Worm (Caenorhabditis elegans) whole organism, young adult: Measurements from ENCODE around the gene plg-1.

ENCODE experiments used
- B0019.2 ChIP-seq: fragments of 200-800 bp; sonication (Bioruptor generic); conservative IDR thresholded peaks from 2 replicates; pipeline ENCODE4 v1.3.6; 2022; ENCODE audit warnings: missing genetic modification reagents, missing genetic modification characterization, missing compliant biosample characterization
- B0035.1 ChIP-seq: sonication (generic microtip); optimal IDR thresholded peaks from 2 replicates; lab custom pipeline; 2016; ENCODE audit warnings: missing genetic modification characterization, mild to moderate bottlenecking, missing compliant biosample characterization, missing genotype, missing genetic modification reagents
- D2030.7 ChIP-seq: fragments of 200-800 bp; sonication (Bioruptor generic); IDR thresholded peaks from 2 replicates; pipeline ENCODE4 v1.3.6; 2022; ENCODE audit warnings: missing genetic modification reagents, missing genetic modification characterization, missing compliant biosample characterization
- F10E7.11 ChIP-seq: sonication (generic microtip); optimal IDR thresholded peaks from 2 replicates; lab custom pipeline; 2017; ENCODE audit warnings: mild to moderate bottlenecking, missing genetic modification characterization, moderate library complexity, missing compliant biosample characterization
- F23B12.7 ChIP-seq: sonication (generic microtip); optimal IDR thresholded peaks from 2 replicates; lab custom pipeline; 2017; ENCODE audit warnings: missing genetic modification characterization, mild to moderate bottlenecking, missing compliant biosample characterization, antibody characterized with exemption, moderate library complexity; ENCODE audit not compliant: insufficient read depth
- F33H1.4 ChIP-seq: fragments of 200-800 bp; sonication (Bioruptor generic); IDR thresholded peaks from 2 replicates; pipeline ENCODE4 v1.3.6; 2022; ENCODE audit warnings: missing genetic modification reagents, missing genetic modification characterization, missing compliant biosample characterization
- F37B4.10 ChIP-seq: fragments of 200-800 bp; sonication (Bioruptor generic); IDR thresholded peaks from 2 replicates; pipeline ENCODE4 v1.3.6; 2022; ENCODE audit warnings: missing genetic modification characterization, missing compliant biosample characterization
- F49E8.2 ChIP-seq: sonication (generic microtip); optimal IDR thresholded peaks from 3 replicates; lab custom pipeline; 2017; ENCODE audit warnings: missing genetic modification characterization, mild to moderate bottlenecking, missing compliant biosample characterization, antibody characterized with exemption, moderate library complexity; ENCODE audit not compliant: insufficient read depth
- F52B5.7 ChIP-seq: sonication (generic microtip); optimal IDR thresholded peaks from 2 replicates; lab custom pipeline; 2016; ENCODE audit warnings: mild to moderate bottlenecking, missing genetic modification characterization, missing compliant biosample characterization
- F57A8.1 ChIP-seq: fragments of 200-800 bp; sonication (Bioruptor generic); optimal IDR thresholded peaks from 2 replicates; lab custom pipeline; 2018; ENCODE audit warnings: mild to moderate bottlenecking, missing genetic modification characterization, moderate library complexity, missing compliant biosample characterization
- K11D2.4 ChIP-seq: fragments of 200-800 bp; sonication (Bioruptor generic); IDR thresholded peaks from 2 replicates; pipeline ENCODE4 v1.3.6; 2022; ENCODE audit warnings: missing genetic modification reagents, missing genetic modification characterization, missing compliant biosample characterization
- T07F8.4 ChIP-seq: sonication (generic microtip); optimal IDR thresholded peaks from 2 replicates; lab custom pipeline; 2016; ENCODE audit warnings: mild to moderate bottlenecking, missing genetic modification characterization, moderate library complexity, missing compliant biosample characterization
- T26A5.8 ChIP-seq: sonication (generic microtip); optimal IDR thresholded peaks from 2 replicates; lab custom pipeline; 2016; ENCODE audit warnings: missing genetic modification characterization, missing compliant biosample characterization
- Y79H2A.3 ChIP-seq: fragments of 200-800 bp; sonication (Bioruptor generic); conservative IDR thresholded peaks from 2 replicates; pipeline ENCODE4 v1.3.6; 2022; ENCODE audit warnings: missing genetic modification reagents, missing genetic modification characterization, missing compliant biosample characterization
- aptf-2 ChIP-seq: fragments of 200-800 bp; sonication (Bioruptor generic); conservative IDR thresholded peaks from 2 replicates; pipeline ENCODE4 v1.3.6; 2022; ENCODE audit warnings: missing genetic modification reagents, missing genetic modification characterization, missing compliant biosample characterization
- atf-7 ChIP-seq: sonication (generic microtip); optimal IDR thresholded peaks from 2 replicates; lab custom pipeline; 2017; ENCODE audit warnings: mild to moderate bottlenecking, missing genetic modification characterization, missing compliant biosample characterization
- attf-3 ChIP-seq: fragments of 200-800 bp; sonication (Bioruptor generic); conservative IDR thresholded peaks from 2 replicates; pipeline ENCODE4 v1.3.6; 2022; ENCODE audit warnings: missing genetic modification reagents, missing genetic modification characterization, missing compliant biosample characterization
- bed-1 ChIP-seq: fragments of 200-800 bp; sonication (Bioruptor generic); IDR thresholded peaks from 2 replicates; pipeline ENCODE4 v1.3.6; 2022; ENCODE audit warnings: missing genetic modification reagents, missing genetic modification characterization, missing compliant biosample characterization
- bed-2 ChIP-seq: fragments of 200-800 bp; sonication (Bioruptor generic); IDR thresholded peaks from 2 replicates; pipeline ENCODE4 v1.3.6; 2022; ENCODE audit warnings: missing genetic modification reagents, missing genetic modification characterization, missing compliant biosample characterization
- ccch-3 ChIP-seq: fragments of 200-800 bp; sonication (Bioruptor generic); optimal IDR thresholded peaks from 2 replicates; lab custom pipeline; 2018; ENCODE audit warnings: mild to moderate bottlenecking, missing genetic modification characterization, missing compliant biosample characterization
- ceh-100 ChIP-seq: fragments of 200-800 bp; sonication (Bioruptor generic); IDR thresholded peaks from 2 replicates; pipeline ENCODE4 v1.3.6; 2022; ENCODE audit warnings: missing genetic modification reagents, missing genetic modification characterization, missing compliant biosample characterization
- ceh-91 ChIP-seq: fragments of 200-800 bp; sonication (Bioruptor generic); IDR thresholded peaks from 2 replicates; pipeline ENCODE4 v1.3.6; 2022; ENCODE audit warnings: missing genetic modification reagents, missing genetic modification characterization, missing compliant biosample characterization
- dox-1 ChIP-seq: fragments of 200-800 bp; sonication (Bioruptor generic); IDR thresholded peaks from 2 replicates; pipeline ENCODE4 v1.3.6; 2022; ENCODE audit warnings: missing genetic modification reagents, missing genetic modification characterization, missing compliant biosample characterization
- dpl-1 ChIP-seq: fragments of 150-350 bp; optimal IDR thresholded peaks from 2 replicates; lab custom pipeline; 2014; ENCODE audit warnings: missing biosample characterization, missing genetic modification reagents, missing genetic modification characterization
- gei-17 ChIP-seq: fragments of 200-800 bp; sonication (Bioruptor generic); optimal IDR thresholded peaks from 2 replicates; lab custom pipeline; 2018; ENCODE audit warnings: mild to moderate bottlenecking, missing genetic modification characterization, missing compliant biosample characterization
- him-1 ChIP-seq: sonication (generic microtip); optimal IDR thresholded peaks from 2 replicates; lab custom pipeline; 2016; ENCODE audit warnings: missing genotype, missing genetic modification reagents, missing genetic modification characterization, missing compliant biosample characterization
- hlh-12 ChIP-seq: sonication (generic microtip); optimal IDR thresholded peaks from 2 replicates; lab custom pipeline; 2016; ENCODE audit warnings: missing genetic modification characterization, missing compliant biosample characterization
- hlh-26 ChIP-seq: fragments of 200-800 bp; sonication (Bioruptor generic); conservative IDR thresholded peaks from 2 replicates; pipeline ENCODE4 v1.3.6; 2022; ENCODE audit warnings: missing genetic modification reagents, missing genetic modification characterization, missing compliant biosample characterization
- hmg-1.2 ChIP-seq: fragments of 200-800 bp; sonication (Bioruptor generic); IDR thresholded peaks from 2 replicates; pipeline ENCODE4 v1.3.6; 2022; ENCODE audit warnings: missing genetic modification reagents, missing genetic modification characterization, missing compliant biosample characterization
- hmg-20 ChIP-seq: fragments of 200-800 bp; sonication (Bioruptor generic); IDR thresholded peaks from 2 replicates; pipeline ENCODE4 v1.3.6; 2022; ENCODE audit warnings: missing genetic modification reagents, missing genetic modification characterization, missing compliant biosample characterization
- let-607 ChIP-seq, 2 experiments: fragments of 200-800 bp in 1 of 2; sonication (Bioruptor generic) in 1 of 2; sonication (generic microtip) in 1 of 2; optimal IDR thresholded peaks; 2 replicates each; lab custom pipeline; 2016 to 2018; ENCODE audit warnings: mild to moderate bottlenecking in 2 of 2, missing compliant biosample characterization in 2 of 2, missing genetic modification characterization in 2 of 2, moderate library complexity in 2 of 2, missing genotype in 1 of 2
- lin-35 ChIP-seq, 3 experiments: fragments of 150-350 bp in 2 of 3; sonication (generic microtip) in 1 of 3; optimal IDR thresholded peaks; 2 replicates each; lab custom pipeline; 2014 to 2018; ENCODE audit warnings: missing biosample characterization in 3 of 3, missing genetic modification characterization in 3 of 3, missing genetic modification reagents in 3 of 3
- lin-54 ChIP-seq: fragments of 200-800 bp; sonication (Bioruptor generic); optimal IDR thresholded peaks from 2 replicates; lab custom pipeline; 2018; ENCODE audit warnings: mild to moderate bottlenecking, missing genetic modification characterization, missing compliant biosample characterization
- lir-1 ChIP-seq: fragments of 200-800 bp; sonication (Bioruptor generic); conservative IDR thresholded peaks from 2 replicates; pipeline ENCODE4 v1.3.6; 2022; ENCODE audit warnings: missing genetic modification reagents, missing genetic modification characterization, missing compliant biosample characterization
- lsl-1 ChIP-seq: fragments of 200-800 bp; sonication (Bioruptor generic); optimal IDR thresholded peaks from 2 replicates; lab custom pipeline; 2018; ENCODE audit warnings: mild to moderate bottlenecking, missing genetic modification characterization, moderate library complexity, missing compliant biosample characterization
- lsy-27 ChIP-seq: sonication (generic microtip); optimal IDR thresholded peaks from 2 replicates; lab custom pipeline; 2017; ENCODE audit warnings: missing genetic modification characterization, mild to moderate bottlenecking, missing compliant biosample characterization, antibody characterized with exemption, missing genotype, borderline replicate concordance; ENCODE audit not compliant: insufficient read depth
- mcd-1 ChIP-seq: fragments of 200-800 bp; sonication (Bioruptor generic); IDR thresholded peaks from 2 replicates; pipeline ENCODE4 v1.3.6; 2022; ENCODE audit warnings: missing genetic modification reagents, missing genetic modification characterization, missing compliant biosample characterization
- mes-4 ChIP-seq: sonication (generic microtip); optimal IDR thresholded peaks from 2 replicates; lab custom pipeline; 2016; ENCODE audit warnings: missing genotype, missing genetic modification characterization, missing compliant biosample characterization
- nfyb-1 ChIP-seq: fragments of 200-800 bp; sonication (Bioruptor generic); IDR thresholded peaks from 2 replicates; pipeline ENCODE4 v1.3.6; 2022; ENCODE audit warnings: missing genetic modification reagents, missing genetic modification characterization, missing compliant biosample characterization
- sea-2 ChIP-seq: fragments of 200-800 bp; sonication (Bioruptor generic); IDR thresholded peaks from 2 replicates; pipeline ENCODE4 v1.3.6; 2022; ENCODE audit warnings: missing genetic modification characterization, missing compliant biosample characterization
- snpc-3.4 ChIP-seq: sonication (generic microtip); optimal IDR thresholded peaks from 2 replicates; lab custom pipeline; 2017; ENCODE audit warnings: missing genetic modification characterization, mild to moderate bottlenecking, missing compliant biosample characterization, antibody characterized with exemption, moderate library complexity, missing genotype, missing genetic modification reagents
- unc-62 ChIP-seq: fragments of 150-350 bp; optimal IDR thresholded peaks from 2 replicates; lab custom pipeline; 2014; ENCODE audit warnings: missing biosample characterization, missing genetic modification reagents, missing genetic modification characterization
- xnd-1 ChIP-seq: sonication (generic microtip); optimal IDR thresholded peaks from 2 replicates; lab custom pipeline; 2016; ENCODE audit warnings: missing genotype, missing genetic modification reagents, missing genetic modification characterization, missing compliant biosample characterization
- ztf-18 ChIP-seq: sonication (generic microtip); optimal IDR thresholded peaks from 2 replicates; lab custom pipeline; 2016; ENCODE audit warnings: missing genotype, mild to moderate bottlenecking, missing genetic modification characterization, missing compliant biosample characterization
- ztf-22 ChIP-seq: fragments of 200-800 bp; sonication (Bioruptor generic); optimal IDR thresholded peaks from 2 replicates; lab custom pipeline; 2018; ENCODE audit warnings: mild to moderate bottlenecking, missing genetic modification characterization, moderate library complexity, missing compliant biosample characterization
- ztf-26 ChIP-seq: sonication (generic microtip); optimal IDR thresholded peaks from 2 replicates; lab custom pipeline; 2017; ENCODE audit warnings: missing genetic modification characterization, missing compliant biosample characterization
- ztf-3 ChIP-seq: fragments of 200-800 bp; sonication (Bioruptor generic); optimal IDR thresholded peaks from 2 replicates; lab custom pipeline; 2018; ENCODE audit warnings: mild to moderate bottlenecking, missing genetic modification characterization, missing compliant biosample characterization

Gene plg-1

ce11 chrIII:8899767-8900166 lies 47.7 kb downstream of the plg-1 start (continued):
- TF ChIP-seq F23B12.7 (tag; lab: Kevin White, UChicago) (peak; percentile 23), hmg-1.2 (GFP tag; lab: Robert Waterston, UW) (peak; percentile 11; the same call in 1 of the 2 replicates), mcd-1 (GFP tag; lab: Robert Waterston, UW) (no peak), dox-1 (GFP tag; lab: Robert Waterston, UW) (peak; percentile 48), dpl-1 (peak; percentile 73), aptf-2 (no peak), B0019.2 (GFP tag; lab: Robert Waterston, UW) (no peak), lsy-27 (tag; lab: Kevin White, UChicago) (no peak), ccch-3 (GFP tag; lab: Kevin White, UChicago) (no peak), bed-2 (no peak), ztf-3 (GFP tag; lab: Kevin White, UChicago) (no peak), F10E7.11 (no peak), unc-62 (GFP tag; lab: Kevin White, UChicago) (no peak), B0035.1 (tag; lab: Kevin White, UChicago) (no peak), nfyb-1 (peak; percentile 56; the same call in 1 of the 2 replicates), ztf-22 (no peak), mes-4 (tag; lab: Kevin White, UChicago) (no peak), ztf-26 (no peak), T26A5.8 (tag; lab: Kevin White, UChicago) (no peak), D2030.7 (peak; percentile 56; the same call in 1 of the 2 replicates), sea-2 (no peak), F57A8.1 (GFP tag; lab: Kevin White, UChicago) (no peak), T07F8.4 (no peak), F49E8.2 (tag; lab: Kevin White, UChicago) (no peak), F33H1.4 (GFP tag; lab: Robert Waterston, UW) (peak; percentile 91), him-1 (tag; lab: Kevin White, UChicago) (peak; percentile 16), attf-3 (GFP tag; lab: Robert Waterston, UW) (peak; percentile 77), lin-35 (GFP tag; optimal IDR thresholded peaks at IDR 0.05; lab: Kevin White, UChicago) (peak in 1 of 3 experiments; percentile 1), K11D2.4 (no peak), Y79H2A.3 (no peak), F37B4.10 (GFP tag; lab: Robert Waterston, UW) (no peak), ztf-18 (peak; percentile 43), ceh-100 (no peak), gei-17 (GFP tag; lab: Kevin White, UChicago) (no peak), lin-54 (GFP tag; lab: Kevin White, UChicago) (peak; percentile 62), let-607 (tag; optimal IDR thresholded peaks at IDR 0.05; lab: Kevin White, UChicago) (no peak), lir-1 (no peak), hlh-12 (tag; lab: Kevin White, UChicago) (no peak), snpc-3.4 (tag; lab: Kevin White, UChicago) (peak; percentile 78), hmg-20 (no peak), bed-1 (no peak), lsl-1 (GFP tag; lab: Kevin White, UChicago) (peak; percentile 86), atf-7 (tag; lab: Kevin White, UChicago) (no peak), hlh-26 (GFP tag; lab: Robert Waterston, UW) (no peak), xnd-1 (tag; lab: Kevin White, UChicago) (peak; percentile 73), ceh-91 (GFP tag; lab: Robert Waterston, UW) (peak; percentile 74), F52B5.7 (no peak)
